Fruit fly (Drosophila melanogaster): ENCODE measurements around the gene CG16863.
A peak's percentile ranks its signal among the peaks of the same experiment; 100 is the strongest.

The CG16863 gene

DNA sequence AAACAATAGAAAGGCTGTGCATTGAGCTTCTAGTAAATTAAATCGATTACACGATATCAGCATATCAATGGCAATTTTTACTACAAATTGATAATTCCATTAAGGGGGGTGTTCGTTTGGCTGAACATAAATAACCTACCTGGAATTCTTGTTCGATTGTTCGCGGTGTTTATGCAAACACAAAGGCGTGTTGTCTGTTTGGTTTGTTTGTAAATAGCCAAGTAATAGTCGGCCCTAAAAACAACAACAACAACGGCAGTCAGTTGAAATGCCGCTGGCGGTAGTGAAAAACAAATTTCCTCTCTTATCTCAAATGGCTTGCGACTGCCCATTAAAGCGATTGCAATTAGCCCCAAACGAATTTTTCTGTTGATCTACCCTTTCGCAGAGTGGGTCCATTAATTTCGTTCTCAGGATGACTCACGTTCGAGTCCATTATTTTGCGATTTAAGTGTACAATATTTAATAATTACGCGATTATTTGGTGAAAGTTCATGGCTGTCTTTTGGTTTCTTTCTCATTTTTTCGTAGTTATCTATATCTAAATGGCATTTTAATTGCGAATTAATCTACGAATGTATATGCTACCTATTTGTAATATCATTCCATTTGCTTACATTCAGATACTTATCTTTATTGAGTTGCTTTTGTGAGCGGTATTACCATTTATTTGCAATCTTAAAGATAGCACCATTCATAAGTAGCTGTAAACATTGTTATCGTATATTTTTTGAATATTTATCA is 48.1 kb downstream of the CG16863 start (continued):
- no peak for TF ChIP-seq D (optimal IDR thresholded peaks at IDR 0.05)
- TF ChIP-seq D (GFP tag; optimal IDR thresholded peaks at IDR 0.05), result no peak
- TF ChIP-seq CG15601 (tag; optimal IDR thresholded peaks at IDR 0.05), result peak; percentile 9
- TF ChIP-seq CG43689 (GFP tag; IDR thresholded peaks at IDR 0.05), result no peak
- no peak for TF ChIP-seq dm (GFP tag; optimal IDR thresholded peaks at IDR 0.05)
- TF ChIP-seq CG17359 (tag; optimal IDR thresholded peaks at IDR 0.05), result peak; percentile 33
- TF ChIP-seq CG16863 (GFP tag; optimal IDR thresholded peaks at IDR 0.05), result peak; percentile 15
- no peak for TF ChIP-seq ash1 (GFP tag; optimal IDR thresholded peaks at IDR 0.05)
- TF ChIP-seq Taf1 (GFP tag; IDR thresholded peaks at IDR 0.05), result no peak
- TF ChIP-seq Oli (tag; optimal IDR thresholded peaks at IDR 0.05), result peak; percentile 12
- TF ChIP-seq Scr (GFP tag; IDR thresholded peaks at IDR 0.05; ENCODE audit: partially characterized antibody), result no peak
- peak; percentile 27 for TF ChIP-seq Hr3 (GFP tag; optimal IDR thresholded peaks at IDR 0.05)
- no peak for TF ChIP-seq CG1832 (GFP tag; optimal IDR thresholded peaks at IDR 0.05)
- no peak for TF ChIP-seq CG13775 (GFP tag; optimal IDR thresholded peaks at IDR 0.05)
- TF ChIP-seq CG31224 (GFP tag; IDR thresholded peaks at IDR 0.05), result no peak
- no peak for TF ChIP-seq bowl (GFP tag; IDR thresholded peaks at IDR 0.05)
- peak; percentile 4 for TF ChIP-seq Asciz (GFP tag; optimal IDR thresholded peaks at IDR 0.05)
- no peak for TF ChIP-seq CG17328 (GFP tag; IDR thresholded peaks at IDR 0.05)
- peak; percentile 9 for TF ChIP-seq CG2875 (GFP tag; optimal IDR thresholded peaks at IDR 0.05)
- no peak for TF ChIP-seq Dip3 (GFP tag; optimal IDR thresholded peaks at IDR 0.05)
- TF ChIP-seq CG9215 (GFP tag; IDR thresholded peaks at IDR 0.05), result no peak
- peak; percentile 14 for TF ChIP-seq CG8290 (GFP tag; optimal IDR thresholded peaks at IDR 0.05)
- peak in 1 of 2 experiments; percentile 55 for TF ChIP-seq CG8290 (tag; optimal IDR thresholded peaks at IDR 0.05)
- TF ChIP-seq Kr (GFP tag; optimal IDR thresholded peaks at IDR 0.05), result peak; percentile 26
- TF ChIP-seq Nf-YB (GFP tag; optimal IDR thresholded peaks at IDR 0.05), result no peak
- peak; percentile 72; the same call in 2 of the 4 replicates for TF ChIP-seq chinmo (GFP tag; IDR thresholded peaks at IDR 0.05; ENCODE audit: partially characterized antibody)
- peak; percentile 58 for TF ChIP-seq CG15269 (tag; optimal IDR thresholded peaks at IDR 0.05)
- TF ChIP-seq ems (GFP tag; optimal IDR thresholded peaks at IDR 0.05), result peak; percentile 13
- TF ChIP-seq btn (GFP tag; optimal IDR thresholded peaks at IDR 0.05), result peak; percentile 16
- no peak for TF ChIP-seq CG12236 (GFP tag; optimal IDR thresholded peaks at IDR 0.05)
- peak; percentile 33 for TF ChIP-seq CG9727 (GFP tag; optimal IDR thresholded peaks at IDR 0.05)
- TF ChIP-seq CG6854 (GFP tag; optimal IDR thresholded peaks at IDR 0.05), result no peak
- TF ChIP-seq CG30403 (GFP tag; optimal IDR thresholded peaks at IDR 0.05), result peak; percentile 12
- TF ChIP-seq Hand (GFP tag; optimal IDR thresholded peaks at IDR 0.05), result peak; percentile 27
- no peak for TF ChIP-seq CG1233 (GFP tag; optimal IDR thresholded peaks at IDR 0.05)
- TF ChIP-seq fd102C (GFP tag; optimal IDR thresholded peaks at IDR 0.05), result peak; percentile 46
- no peak for TF ChIP-seq sens-2 (GFP tag; IDR thresholded peaks at IDR 0.05)
- no peak for TF ChIP-seq z (GFP tag; IDR thresholded peaks at IDR 0.05)
- no peak for TF ChIP-seq CG13624 (GFP tag; optimal IDR thresholded peaks at IDR 0.05)
- no peak for TF ChIP-seq tio (GFP tag; optimal IDR thresholded peaks at IDR 0.05)
- no peak for TF ChIP-seq disco-r (GFP tag; optimal IDR thresholded peaks at IDR 0.05)
- peak; percentile 66 for TF ChIP-seq CG2678 (tag; optimal IDR thresholded peaks at IDR 0.05)
- no peak for TF ChIP-seq Jarid2 (GFP tag; optimal IDR thresholded peaks at IDR 0.05)
- peak; percentile 33 for TF ChIP-seq gsb-n (tag; optimal IDR thresholded peaks at IDR 0.05)
- 0 out of 3 replicates have a peak, but pooled peaks have one; percentile 14 for TF ChIP-seq tgo (GFP tag; IDR thresholded peaks at IDR 0.05)
- TF ChIP-seq vfl (GFP tag; optimal IDR thresholded peaks at IDR 0.05), result no peak
- TF ChIP-seq fd96Cb (tag; optimal IDR thresholded peaks at IDR 0.05), result no peak
- TF ChIP-seq fd64A (GFP tag; optimal IDR thresholded peaks at IDR 0.05), result peak; percentile 38
- TF ChIP-seq CG15514 (GFP tag; optimal IDR thresholded peaks at IDR 0.05), result no peak
- TF ChIP-seq cad (GFP tag; optimal IDR thresholded peaks at IDR 0.05), result no peak

Data from whole organism, embryonic.